Fruit fly (Drosophila melanogaster) whole organism, embryonic: ENCODE results near the gene Oseg1.
A peak's percentile ranks its signal among the peaks of the same experiment; 100 is the strongest.

ENCODE experiments used
- Atf6 ChIP-seq: fragments of 200-800 bp; sonication (Bioruptor generic); IDR thresholded peaks from 2 replicates; pipeline ENCODE4 v1.3.6; 2022; ENCODE audit warnings: missing biosample characterization, missing genetic modification characterization
- C15 ChIP-seq: fragments of 200-800 bp; sonication (Bioruptor generic); IDR thresholded peaks from 3 replicates; pipeline ENCODE4 v1.3.6; 2022; ENCODE audit warnings: missing biosample characterization, missing genetic modification characterization
- CG10267 ChIP-seq: fragments of 200-800 bp; sonication (Bioruptor generic); optimal IDR thresholded peaks from 2 replicates; lab custom pipeline; 2018; ENCODE audit warnings: missing biosample characterization, mild to moderate bottlenecking, missing genetic modification characterization, moderate library complexity
- CG10366 ChIP-seq: fragments of 200-800 bp; sonication (Bioruptor generic); IDR thresholded peaks from 2 replicates; pipeline ENCODE4 v1.3.6; 2022; ENCODE audit warnings: missing biosample characterization, missing genetic modification characterization
- CG11085 ChIP-seq: fragments of 200-800 bp; sonication (Bioruptor generic); IDR thresholded peaks from 2 replicates; pipeline ENCODE4 v1.3.6; 2022; ENCODE audit warnings: missing biosample characterization, missing genetic modification characterization
- CG11456 ChIP-seq: fragments of 200-800 bp; sonication (Bioruptor generic); IDR thresholded peaks from 3 replicates; pipeline ENCODE4 v1.3.6; 2022; ENCODE audit warnings: missing biosample characterization, missing genetic modification characterization
- CG11504 ChIP-seq: fragments of 200-800 bp; sonication (Bioruptor generic); optimal IDR thresholded peaks from 3 replicates; lab custom pipeline; 2019; ENCODE audit warnings: missing biosample characterization, mild to moderate bottlenecking, missing genetic modification characterization, moderate library complexity
- CG12744 ChIP-seq: fragments of 200-800 bp; sonication (Bioruptor generic); optimal IDR thresholded peaks from 2 replicates; lab custom pipeline; 2016; ENCODE audit warnings: missing biosample characterization, missing genetic modification characterization
- CG13287 ChIP-seq: fragments of 200-800 bp; sonication (Bioruptor generic); IDR thresholded peaks from 2 replicates; pipeline ENCODE4 v1.3.6; 2022; ENCODE audit warnings: missing biosample characterization, missing genetic modification characterization; ENCODE audit not compliant: partially characterized antibody
- CG13775 ChIP-seq: fragments of 200-800 bp; sonication (Bioruptor generic); optimal IDR thresholded peaks from 3 replicates; lab custom pipeline; 2017; ENCODE audit warnings: missing biosample characterization, mild to moderate bottlenecking, missing genetic modification characterization
- CG13894 ChIP-seq: fragments of 200-800 bp; sonication (Bioruptor generic); optimal IDR thresholded peaks from 3 replicates; lab custom pipeline; 2018; ENCODE audit warnings: missing biosample characterization, mild to moderate bottlenecking, missing genetic modification characterization, moderate library complexity
- CG14050 ChIP-seq: fragments of 200-800 bp; sonication (Bioruptor generic); IDR thresholded peaks from 3 replicates; pipeline ENCODE4 v1.3.6; 2022; ENCODE audit warnings: missing biosample characterization, missing genetic modification characterization
- CG14710 ChIP-seq: fragments of 200-800 bp; sonication (Bioruptor generic); optimal IDR thresholded peaks from 3 replicates; lab custom pipeline; 2019; ENCODE audit warnings: missing biosample characterization, mild to moderate bottlenecking, missing genetic modification characterization, moderate library complexity
- CG2120 ChIP-seq: fragments of 200-800 bp; sonication (Bioruptor generic); optimal IDR thresholded peaks from 3 replicates; lab custom pipeline; 2016; ENCODE audit warnings: missing biosample characterization, missing genetic modification characterization
- CG30431 ChIP-seq: fragments of 200-800 bp; sonication (Bioruptor generic); optimal IDR thresholded peaks from 2 replicates; lab custom pipeline; 2017; ENCODE audit warnings: missing biosample characterization, missing genetic modification characterization
- CG31388 ChIP-seq: fragments of 200-800 bp; sonication (Bioruptor generic); optimal IDR thresholded peaks from 2 replicates; lab custom pipeline; 2016; ENCODE audit warnings: missing biosample characterization, missing genetic modification characterization
- CG32532 ChIP-seq: fragments of 200-800 bp; sonication (Bioruptor generic); IDR thresholded peaks from 2 replicates; pipeline ENCODE4 v1.3.6; 2022; ENCODE audit warnings: missing biosample characterization, missing genetic modification characterization
- CG7372 ChIP-seq: fragments of 200-800 bp; sonication (Bioruptor generic); IDR thresholded peaks from 2 replicates; pipeline ENCODE4 v1.3.6; 2022; ENCODE audit warnings: missing biosample characterization, missing genetic modification characterization
- CG8089 ChIP-seq: fragments of 200-800 bp; sonication (Bioruptor generic); optimal IDR thresholded peaks from 3 replicates; lab custom pipeline; 2016; ENCODE audit warnings: missing biosample characterization, missing genetic modification characterization
- CG8281 ChIP-seq: fragments of 200-800 bp; sonication (Bioruptor generic); optimal IDR thresholded peaks from 2 replicates; lab custom pipeline; 2018; ENCODE audit warnings: missing biosample characterization, mild to moderate bottlenecking, missing genetic modification characterization, moderate library complexity
- Dfd ChIP-seq, 2 experiments: fragments of >200 bp; optimal IDR thresholded peaks; 2 replicates each; lab custom pipeline; 2017; ENCODE audit warnings: missing biosample characterization in 2 of 2, missing genetic modification characterization in 2 of 2
- Eip74EF ChIP-seq, 2 experiments: fragments of 200-800 bp in 1 of 2; fragments of >200 bp in 1 of 2; sonication (Bioruptor generic) in 1 of 2; optimal IDR thresholded peaks; 2 replicates each; lab custom pipeline; 2017 to 2019; ENCODE audit warnings: missing biosample characterization in 2 of 2, missing genetic modification characterization in 2 of 2, mild to moderate bottlenecking in 1 of 2, moderate library complexity in 1 of 2
- GATAe ChIP-seq: fragments of 200-800 bp; sonication (Bioruptor generic); conservative IDR thresholded peaks from 2 replicates; pipeline ENCODE4 v1.3.6; 2022; ENCODE audit warnings: missing biosample characterization, missing genetic modification characterization
- Hand ChIP-seq: fragments of 200-800 bp; sonication (Bioruptor generic); optimal IDR thresholded peaks from 2 replicates; lab custom pipeline; 2017; ENCODE audit warnings: mild to moderate bottlenecking, missing biosample characterization, missing genetic modification reagents, missing genetic modification characterization
- Kr ChIP-seq: fragments of 200-800 bp; sonication (Bioruptor generic); optimal IDR thresholded peaks from 2 replicates; lab custom pipeline; 2017; ENCODE audit warnings: missing biosample characterization, mild to moderate bottlenecking, missing genetic modification characterization
- Scr ChIP-seq: fragments of 200-800 bp; sonication (Bioruptor generic); IDR thresholded peaks from 2 replicates; pipeline ENCODE4 v1.3.6; 2022; ENCODE audit warnings: missing biosample characterization, missing genetic modification characterization; ENCODE audit not compliant: partially characterized antibody
- Sin3A ChIP-seq: fragments of >200 bp; optimal IDR thresholded peaks from 2 replicates; lab custom pipeline; 2018
- Sox100B ChIP-seq: fragments of 200-800 bp; sonication (Bioruptor generic); optimal IDR thresholded peaks from 3 replicates; lab custom pipeline; 2018; ENCODE audit warnings: missing biosample characterization, mild to moderate bottlenecking, missing genetic modification characterization
- TFAM ChIP-seq: fragments of 200-800 bp; sonication (Bioruptor generic); optimal IDR thresholded peaks from 2 replicates; lab custom pipeline; 2017; ENCODE audit warnings: missing biosample characterization, missing genetic modification characterization, inconsistent platforms
- Taf1 ChIP-seq: fragments of 200-800 bp; sonication (Bioruptor generic); IDR thresholded peaks from 2 replicates; pipeline ENCODE4 v1.3.6; 2022; ENCODE audit warnings: missing biosample characterization, missing genetic modification characterization
- Xrp1 ChIP-seq: fragments of 200-800 bp; sonication (Bioruptor generic); IDR thresholded peaks from 2 replicates; pipeline ENCODE4 v1.3.6; 2022; ENCODE audit warnings: missing biosample characterization, missing genetic modification characterization
- btn ChIP-seq: fragments of 200-800 bp; sonication (Bioruptor generic); optimal IDR thresholded peaks from 2 replicates; lab custom pipeline; 2016; ENCODE audit warnings: missing biosample characterization, missing genetic modification characterization
- corto ChIP-seq: fragments of 200-800 bp; sonication (Bioruptor generic); optimal IDR thresholded peaks from 2 replicates; lab custom pipeline; 2016; ENCODE audit warnings: missing biosample characterization, mild to moderate bottlenecking, missing genetic modification characterization, moderate library complexity
- dmrt99B ChIP-seq: fragments of 200-800 bp; sonication (Bioruptor generic); optimal IDR thresholded peaks from 2 replicates; lab custom pipeline; 2018; ENCODE audit warnings: missing biosample characterization, mild to moderate bottlenecking, missing genetic modification characterization, moderate library complexity
- dpn ChIP-seq, 2 experiments: fragments of 200-800 bp; sonication (Bioruptor generic); optimal IDR thresholded peaks; 3 replicates each; lab custom pipeline; 2016; ENCODE audit warnings: missing biosample characterization in 2 of 2, missing genetic modification characterization in 2 of 2
- gsb ChIP-seq: fragments of 200-800 bp; sonication (Bioruptor generic); IDR thresholded peaks from 2 replicates; pipeline ENCODE4 v1.3.6; 2022; ENCODE audit warnings: missing biosample characterization, missing genetic modification characterization
- hbn ChIP-seq: fragments of 200-800 bp; sonication (Bioruptor generic); IDR thresholded peaks from 2 replicates; pipeline ENCODE4 v1.3.6; 2022; ENCODE audit warnings: missing biosample characterization, missing genetic modification characterization; ENCODE audit not compliant: partially characterized antibody
- knrl ChIP-seq: fragments of 200-800 bp; sonication (Bioruptor generic); IDR thresholded peaks from 3 replicates; pipeline ENCODE4 v1.3.6; 2022; ENCODE audit warnings: missing biosample characterization, missing genetic modification characterization; ENCODE audit not compliant: partially characterized antibody
- luna ChIP-seq: fragments of 200-800 bp; sonication (Bioruptor generic); optimal IDR thresholded peaks from 2 replicates; lab custom pipeline; 2016; ENCODE audit warnings: missing biosample characterization, missing genetic modification characterization
- p53 ChIP-seq: fragments of 200-800 bp; sonication (Bioruptor generic); optimal IDR thresholded peaks from 2 replicates; lab custom pipeline; 2016; ENCODE audit warnings: missing biosample characterization, missing genetic modification characterization
- pho ChIP-seq: fragments of 200-800 bp; sonication (Bioruptor generic); optimal IDR thresholded peaks from 2 replicates; lab custom pipeline; 2016; ENCODE audit warnings: missing biosample characterization, missing genetic modification characterization
- phol ChIP-seq: fragments of 200-800 bp; sonication (Bioruptor generic); optimal IDR thresholded peaks from 3 replicates; lab custom pipeline; 2018; ENCODE audit warnings: missing biosample characterization, mild to moderate bottlenecking, missing genetic modification characterization, moderate library complexity
- pzg ChIP-seq: fragments of 200-800 bp; sonication (Bioruptor generic); optimal IDR thresholded peaks from 3 replicates; lab custom pipeline; 2018; ENCODE audit warnings: missing biosample characterization, mild to moderate bottlenecking, missing genetic modification characterization, moderate library complexity
- salm ChIP-seq: fragments of 200-800 bp; sonication (Bioruptor generic); optimal IDR thresholded peaks from 2 replicates; lab custom pipeline; 2018; ENCODE audit warnings: missing biosample characterization, mild to moderate bottlenecking, missing genetic modification characterization
- seq ChIP-seq: fragments of 200-800 bp; sonication (Bioruptor generic); IDR thresholded peaks from 2 replicates; pipeline ENCODE4 v1.3.6; 2022; ENCODE audit warnings: missing biosample characterization, missing genetic modification characterization
- slp2 ChIP-seq: fragments of 200-800 bp; sonication (Bioruptor generic); optimal IDR thresholded peaks from 2 replicates; lab custom pipeline; 2016; ENCODE audit warnings: missing biosample characterization, missing genetic modification characterization
- sr ChIP-seq: fragments of 200-800 bp; sonication (Bioruptor generic); IDR thresholded peaks from 3 replicates; pipeline ENCODE4 v1.3.6; 2022; ENCODE audit warnings: missing biosample characterization, missing genetic modification characterization
- stc ChIP-seq: fragments of 200-800 bp; sonication (Bioruptor generic); IDR thresholded peaks from 2 replicates; pipeline ENCODE4 v1.3.6; 2022; ENCODE audit warnings: missing biosample characterization, missing genetic modification characterization
- twi ChIP-seq: fragments of 200-800 bp; optimal IDR thresholded peaks from 2 replicates; lab custom pipeline; 2019; ENCODE audit warnings: missing biosample characterization, mild to moderate bottlenecking, missing genetic modification characterization, moderate library complexity
- vnd ChIP-seq: fragments of 200-800 bp; sonication (Bioruptor generic); IDR thresholded peaks from 3 replicates; pipeline ENCODE4 v1.3.6; 2022; ENCODE audit warnings: missing biosample characterization, missing genetic modification characterization; ENCODE audit not compliant: partially characterized antibody
- wor ChIP-seq: fragments of 200-800 bp; sonication (Bioruptor generic); IDR thresholded peaks from 2 replicates; pipeline ENCODE4 v1.3.6; 2022; ENCODE audit warnings: missing biosample characterization, missing genetic modification characterization
- zen ChIP-seq: fragments of 200-800 bp; sonication (Bioruptor generic); optimal IDR thresholded peaks from 3 replicates; lab custom pipeline; 2018; ENCODE audit warnings: missing biosample characterization, mild to moderate bottlenecking, missing genetic modification characterization, moderate library complexity

Oseg1 gene

dm6 chr3L:8411439-8411897 lies 1.2 kb downstream of the Oseg1 start, which contains the start of gene Exo70 (continued):
- TF ChIP-seq Hand (GFP tag; lab: Kevin White, UChicago) (no peak), CG10267 (tag; lab: Kevin White, UChicago) (peak; percentile 74), dpn (GFP tag; optimal IDR thresholded peaks at IDR 0.05; lab: Kevin White, UChicago) (peak in 1 of 2 experiments; percentile 9), CG8281 (tag; lab: Kevin White, UChicago) (peak; percentile 42), CG2120 (GFP tag; lab: Kevin White, UChicago) (no peak), CG30431 (GFP tag; lab: Kevin White, UChicago) (no peak), Kr (GFP tag; lab: Kevin White, UChicago) (no peak), CG13775 (GFP tag; lab: Kevin White, UChicago) (peak; percentile 10), vnd (GFP tag; lab: Robert Waterston, UW) (no peak), salm (tag; lab: Kevin White, UChicago) (peak; percentile 13), CG11456 (GFP tag; lab: Robert Waterston, UW) (no peak), pzg (GFP tag; lab: Kevin White, UChicago) (peak; percentile 51), twi (tag; lab: Kevin White, UChicago) (no peak), C15 (GFP tag; lab: Robert Waterston, UW) (no peak), gsb (GFP tag; lab: Robert Waterston, UW) (no peak), zen (no peak), Atf6 (GFP tag; lab: Robert Waterston, UW) (no peak), CG32532 (GFP tag; lab: Robert Waterston, UW) (no peak), CG12744 (GFP tag; lab: Kevin White, UChicago) (no peak), CG14050 (no peak), wor (no peak), GATAe (GFP tag; lab: Robert Waterston, UW) (no peak), Eip74EF (GFP tag; optimal IDR thresholded peaks at IDR 0.05; lab: Kevin White, UChicago) (no peak), dmrt99B (tag; lab: Kevin White, UChicago) (no peak), stc (GFP tag; lab: Robert Waterston, UW) (no peak), Sin3A (lab: Kevin White, UChicago) (peak; percentile 62), CG10366 (GFP tag; lab: Robert Waterston, UW) (no peak), slp2 (GFP tag; lab: Kevin White, UChicago) (no peak), luna (GFP tag; lab: Kevin White, UChicago) (no peak), seq (GFP tag; lab: Robert Waterston, UW) (no peak), CG14710 (tag; lab: Kevin White, UChicago) (peak; percentile 63), phol (tag; lab: Kevin White, UChicago) (peak; percentile 65), CG13894 (no peak), CG7372 (no peak), Xrp1 (GFP tag; lab: Robert Waterston, UW) (no peak), CG31388 (GFP tag; lab: Kevin White, UChicago) (no peak), Dfd (GFP tag; optimal IDR thresholded peaks at IDR 0.05; lab: Kevin White, UChicago) (no peak), Sox100B (GFP tag; lab: Kevin White, UChicago) (no peak), btn (GFP tag; lab: Kevin White, UChicago) (no peak), CG11085 (no peak), Scr (GFP tag; lab: Robert Waterston, UW) (no peak), knrl (GFP tag; lab: Robert Waterston, UW) (0 out of 3 replicates have a peak, but pooled peaks have one; percentile 31), p53 (GFP tag; lab: Kevin White, UChicago) (no peak), CG13287 (peak; percentile 28; the same call in 1 of the 2 replicates), CG8089 (GFP tag; lab: Kevin White, UChicago) (no peak), hbn (GFP tag; lab: Robert Waterston, UW) (no peak), TFAM (GFP tag; lab: Kevin White, UChicago) (no peak), corto (GFP tag; lab: Kevin White, UChicago) (no peak), sr (no peak), Taf1 (GFP tag; lab: Robert Waterston, UW) (no peak), CG11504 (tag; lab: Kevin White, UChicago) (no peak), pho (GFP tag; lab: Kevin White, UChicago) (no peak)
